Worm (Caenorhabditis elegans) whole organism, L1 larva: ENCODE results near the gene bkip-1.

Source experiments
- C34B4.2 ChIP-seq: sonication (generic microtip); optimal IDR thresholded peaks from 2 replicates; lab custom pipeline; 2017; ENCODE audit warnings: mild to moderate bottlenecking, missing genetic modification characterization, missing compliant biosample characterization
- elt-2 ChIP-seq: sonication (generic microtip); optimal IDR thresholded peaks from 2 replicates; lab custom pipeline; 2016; ENCODE audit warnings: missing genetic modification characterization, mild to moderate bottlenecking, inconsistent platforms, missing compliant biosample characterization, missing genetic modification reagents
- lin-13 ChIP-seq: fragments of 150-350 bp; optimal IDR thresholded peaks from 2 replicates; lab custom pipeline; 2014; ENCODE audit warnings: missing biosample characterization, missing genetic modification reagents, missing genetic modification characterization
- nhr-11 ChIP-seq: fragments of 150-350 bp; optimal IDR thresholded peaks from 2 replicates; lab custom pipeline; 2014; ENCODE audit warnings: missing biosample characterization, missing genetic modification characterization
- nhr-90 ChIP-seq: sonication (generic microtip); optimal IDR thresholded peaks from 2 replicates; lab custom pipeline; 2016; ENCODE audit warnings: mild to moderate bottlenecking, missing genetic modification characterization, missing compliant biosample characterization; ENCODE audit not compliant: poor library complexity
- sox-4 ChIP-seq: sonication (generic microtip); optimal IDR thresholded peaks from 2 replicates; lab custom pipeline; 2016; ENCODE audit warnings: missing genetic modification characterization, missing compliant biosample characterization
- ztf-11 ChIP-seq, 2 experiments: sonication (generic microtip); optimal IDR thresholded peaks; 2 replicates each; lab custom pipeline; 2016 to 2017; ENCODE audit warnings: missing genetic modification characterization in 2 of 2, missing biosample characterization in 1 of 2, missing compliant biosample characterization in 1 of 2

DNA sequence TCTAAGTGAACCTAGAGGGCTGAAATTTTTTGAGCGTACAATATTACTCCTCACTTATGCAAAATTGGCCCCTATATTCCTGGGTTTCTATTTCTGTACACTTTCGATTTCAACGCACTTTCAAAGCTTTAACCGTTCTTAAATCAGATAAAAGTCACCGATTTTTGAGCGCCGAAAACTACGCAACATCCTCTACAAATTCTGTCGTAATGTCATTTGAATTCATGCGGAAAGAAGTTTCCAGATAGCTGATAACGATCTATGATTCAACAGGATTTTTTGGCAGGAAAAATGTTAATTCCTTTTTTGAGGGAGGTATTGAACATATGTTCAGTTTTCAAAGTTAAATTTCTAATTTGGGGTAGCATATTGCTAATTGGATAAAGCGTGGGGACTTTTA, 11.8 kb downstream of the bkip-1 start:
- TF ChIP-seq nhr-90 = no peak
- no peak for TF ChIP-seq elt-2 (tag; lab: Kevin White, UChicago)
- no peak for TF ChIP-seq ztf-11 (tag; optimal IDR thresholded peaks at IDR 0.05; lab: Kevin White, UChicago)
- no peak for TF ChIP-seq sox-4 (tag; lab: Kevin White, UChicago)
- no peak for TF ChIP-seq nhr-11 (tag; lab: Kevin White, UChicago)
- no peak for TF ChIP-seq lin-13 (GFP tag; lab: Kevin White, UChicago)
- TF ChIP-seq C34B4.2 (tag; lab: Kevin White, UChicago) = no peak
